Worm (Caenorhabditis elegans): ENCODE results near the gene Y97E10AL.1.

Gene Y97E10AL.1

ce11 chrV:7956218-7956617, 29.7 kb upstream of the Y97E10AL.1 start, which contains the start of gene pals-34:
TSS of gene pals-34 (minus strand) at chrV:7956497.
- TF ChIP-seq aha-1 (tag) (peak; percentile 24), daf-16 (GFP tag; optimal IDR thresholded peaks at IDR 0.05) (no peak), daf-16 (tag; optimal IDR thresholded peaks at IDR 0.05) (peak; percentile 80), attf-4 (tag; optimal IDR thresholded peaks at IDR 0.05) (no peak)

ce11 chrV:7958740-7959320, 27.1 kb upstream of the Y97E10AL.1 start, which contains the start of the genes clec-217 and F26D11.2:
TSS of gene clec-217 (minus strand) at chrV:7958840.
TSS of gene F26D11.2 (plus strand) at chrV:7959270.
- TF ChIP-seq vab-7 (GFP tag; IDR thresholded peaks at IDR 0.05) (no peak), snpc-1.2 (GFP tag; IDR thresholded peaks at IDR 0.05) (no peak), ZK546.5 (tag; optimal IDR thresholded peaks at IDR 0.05) (no peak), ztf-7 (tag; optimal IDR thresholded peaks at IDR 0.05) (no peak), mdl-1 (tag; optimal IDR thresholded peaks at IDR 0.05) (no peak), nhr-28 (tag; optimal IDR thresholded peaks at IDR 0.05) (no peak), set-16 (GFP tag; IDR thresholded peaks at IDR 0.05) (no peak), F44E2.7 (GFP tag; IDR thresholded peaks at IDR 0.05) (no peak), unc-39 (tag; optimal IDR thresholded peaks at IDR 0.05) (no peak), rbr-2 (tag; optimal IDR thresholded peaks at IDR 0.05) (no peak), aly-2 (tag; optimal IDR thresholded peaks at IDR 0.05) (no peak)

- peak in 1 of 2 experiments; percentile 96 for TF ChIP-seq unc-62 (GFP tag; optimal IDR thresholded peaks at IDR 0.05 in 1 of 2)
- TF ChIP-seq unc-62 (tag; optimal IDR thresholded peaks at IDR 0.05) = no peak
- TF ChIP-seq mep-1 (tag; optimal IDR thresholded peaks at IDR 0.05) = no peak
These were observed 21.5 kb upstream of the Y97E10AL.1 start for ce11 chrV:7964429-7964828.

- TF ChIP-seq lin-1 (GFP tag; IDR thresholded peaks at IDR 0.05) (no peak), spr-1 (tag; optimal IDR thresholded peaks at IDR 0.05) (no peak)
These were observed 16.9 kb upstream of the Y97E10AL.1 start, which contains the start of gene che-7 for ce11 chrV:7969107-7969506. TSS of gene che-7 (minus strand) at chrV:7969207.

ce11 chrV:7970519-7970918, 15.4 kb upstream of the Y97E10AL.1 start:
- TF ChIP-seq madf-9 (GFP tag; conservative IDR thresholded peaks at IDR 0.05) = no peak
- no peak for TF ChIP-seq skn-1 (tag; optimal IDR thresholded peaks at IDR 0.05)
- no peak for TF ChIP-seq F49E8.2 (tag; optimal IDR thresholded peaks at IDR 0.05; ENCODE audit: borderline replicate concordance)
- TF ChIP-seq set-16 (GFP tag; IDR thresholded peaks at IDR 0.05) = no peak
- no peak for TF ChIP-seq mes-2 (tag; optimal IDR thresholded peaks at IDR 0.05; ENCODE audit: poor library complexity, severe bottlenecking)
- TF ChIP-seq ceh-62 (tag; optimal IDR thresholded peaks at IDR 0.05) = no peak

ce11 chrV:7971376-7971775, 14.6 kb upstream of the Y97E10AL.1 start:
- no peak for TF ChIP-seq vab-7 (GFP tag; IDR thresholded peaks at IDR 0.05)
- TF ChIP-seq tra-1 (GFP tag; IDR thresholded peaks at IDR 0.05) = no peak
- peak in 1 of 2 experiments; percentile 86 for TF ChIP-seq unc-62 (GFP tag; optimal IDR thresholded peaks at IDR 0.05 in 1 of 2)
- no peak for TF ChIP-seq unc-62 (tag; optimal IDR thresholded peaks at IDR 0.05)
- TF ChIP-seq Y105C5A.15 (GFP tag; IDR thresholded peaks at IDR 0.05) = no peak
- TF ChIP-seq Y5F2A.4 (GFP tag; optimal IDR thresholded peaks at IDR 0.05) = no peak
- no peak for TF ChIP-seq T20F7.1 (GFP tag; optimal IDR thresholded peaks at IDR 0.05)
- peak; percentile 94 for TF ChIP-seq aha-1 (tag)

- TF ChIP-seq daf-8 (GFP tag; IDR thresholded peaks at IDR 0.05) = no peak
- TF ChIP-seq dve-1 (tag; optimal IDR thresholded peaks at IDR 0.05; ENCODE audit: insufficient read depth) = peak; percentile 58
- TF ChIP-seq unc-62 (GFP tag; optimal IDR thresholded peaks at IDR 0.05 in 1 of 2) = peak in 1 of 2 experiments; percentile 88
- TF ChIP-seq unc-62 (tag; optimal IDR thresholded peaks at IDR 0.05) = no peak
- peak; percentile 44 for TF ChIP-seq hlh-11 (tag; optimal IDR thresholded peaks at IDR 0.05)
- peak; percentile 66 for TF ChIP-seq nhr-28 (tag; optimal IDR thresholded peaks at IDR 0.05)
- peak in 1 of 2 experiments; percentile 23 for TF ChIP-seq lsy-2 (tag; optimal IDR thresholded peaks at IDR 0.05)
- TF ChIP-seq mxl-3 (GFP tag; optimal IDR thresholded peaks at IDR 0.05) = peak; percentile 37
- no peak for TF ChIP-seq daf-16 (GFP tag; optimal IDR thresholded peaks at IDR 0.05)
- TF ChIP-seq daf-16 (tag; optimal IDR thresholded peaks at IDR 0.05) = peak; percentile 39
- peak; percentile 20 for TF ChIP-seq mep-1 (tag; optimal IDR thresholded peaks at IDR 0.05)
- peak; percentile 28; the same call in 1 of the 2 replicates for TF ChIP-seq dmd-6 (GFP tag; IDR thresholded peaks at IDR 0.05)
- TF ChIP-seq pqm-1 (tag; optimal IDR thresholded peaks at IDR 0.05) = peak; percentile 76
- peak; percentile 90 for TF ChIP-seq aha-1 (tag)
- no peak for TF ChIP-seq lir-3 (tag; optimal IDR thresholded peaks at IDR 0.05)
- peak; percentile 8 for TF ChIP-seq hlh-30 (tag; optimal IDR thresholded peaks at IDR 0.05; ENCODE audit: insufficient read depth)
These were observed 8.1 kb upstream of the Y97E10AL.1 start, which contains the start of gene let-413 for ce11 chrV:7977701-7978461. TSS of gene let-413 (minus strand) at chrV:7977776.

Measured in whole organism, L4 larva.